Worm (Caenorhabditis elegans): ENCODE results near the gene klp-18.

Gene klp-18

ce11 chrIV:7072110-7072509, 32.1 kb downstream of the klp-18 start, which contains the start of gene srg-48:
srg-48 (plus strand) TSS chrIV:7072410.
- TF ChIP-seq duxl-1 (tag; optimal IDR thresholded peaks at IDR 0.05; ENCODE audit: poor library complexity) (no peak), pqm-1 (tag; optimal IDR thresholded peaks at IDR 0.05) (no peak), daf-12 (tag; optimal IDR thresholded peaks at IDR 0.05) (no peak), nhr-111 (GFP tag; optimal IDR thresholded peaks at IDR 0.05) (no peak), lin-29 (GFP tag; IDR thresholded peaks at IDR 0.05) (no peak), hmg-1.1 (GFP tag; IDR thresholded peaks at IDR 0.05) (no peak), ces-1 (GFP tag; optimal IDR thresholded peaks at IDR 0.05) (no peak), fkh-10 (GFP tag; optimal IDR thresholded peaks at IDR 0.05) (no peak), nhr-6 (tag; optimal IDR thresholded peaks at IDR 0.05) (no peak), hif-1 (tag; optimal IDR thresholded peaks at IDR 0.05) (no peak)

- TF ChIP-seq nhr-111 (GFP tag; optimal IDR thresholded peaks at IDR 0.05) (no peak), daf-12 (tag; optimal IDR thresholded peaks at IDR 0.05) (no peak), aha-1 (tag) (peak; percentile 33)
These were observed 35.1 kb downstream of the klp-18 start, which contains the start of gene srg-50 for ce11 chrIV:7075063-7075462. srg-50 (minus strand) TSS chrIV:7075163.

- TF ChIP-seq aha-1 (tag) (no peak), tag-97 (GFP tag; IDR thresholded peaks at IDR 0.05) (no peak)
These were observed 41.2 kb downstream of the klp-18 start, which contains the start of gene Y43B11AR.1 for ce11 chrIV:7081214-7081613. Y43B11AR.1 (plus strand) TSS chrIV:7081514.

DNA sequence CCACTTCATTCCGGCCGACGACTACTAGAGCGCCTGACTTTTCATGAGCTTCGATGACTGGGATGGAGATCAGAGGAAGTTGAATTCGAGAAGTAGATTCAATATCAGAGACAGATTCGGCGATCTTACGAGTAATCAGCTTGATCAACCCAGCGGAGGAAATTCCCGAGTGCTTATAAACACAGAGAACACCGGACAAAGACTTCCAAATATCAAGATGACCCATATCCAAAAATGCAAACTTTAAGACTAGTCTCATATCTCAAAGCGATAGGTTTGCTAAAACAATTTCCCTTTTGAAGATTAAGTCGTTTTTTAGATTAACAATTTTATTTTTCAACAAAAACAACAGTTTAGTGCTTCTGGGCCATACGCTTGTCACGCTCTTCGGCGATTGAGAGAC, 43.4 kb downstream of the klp-18 start, which contains the start of gene Y43B11AR.3:
Gene Y43B11AR.3 (minus strand): TSS at position 335 of the 403 bp plus-strand sequence.
- TF ChIP-seq nhr-111 (GFP tag; optimal IDR thresholded peaks at IDR 0.05) (no peak), dve-1 (tag; optimal IDR thresholded peaks at IDR 0.05; ENCODE audit: insufficient read depth) (no peak), mes-2 (tag; optimal IDR thresholded peaks at IDR 0.05; ENCODE audit: poor library complexity, severe bottlenecking) (peak; percentile 39), skn-1 (tag; optimal IDR thresholded peaks at IDR 0.05) (no peak), mxl-3 (GFP tag; optimal IDR thresholded peaks at IDR 0.05) (no peak), F49E8.2 (tag; optimal IDR thresholded peaks at IDR 0.05; ENCODE audit: borderline replicate concordance) (peak; percentile 95), ztf-7 (tag; optimal IDR thresholded peaks at IDR 0.05) (no peak), daf-16 (GFP tag; optimal IDR thresholded peaks at IDR 0.05) (no peak), daf-16 (tag; optimal IDR thresholded peaks at IDR 0.05) (no peak), arid-1 (GFP tag; conservative IDR thresholded peaks at IDR 0.05) (peak; percentile 75), gei-8 (GFP tag; optimal IDR thresholded peaks at IDR 0.05) (peak; percentile 17), ZK337.2 (GFP tag; IDR thresholded peaks at IDR 0.05) (no peak), dmd-9 (GFP tag; IDR thresholded peaks at IDR 0.05) (no peak), daf-12 (tag; optimal IDR thresholded peaks at IDR 0.05) (no peak), jun-1 (tag; optimal IDR thresholded peaks at IDR 0.05) (no peak), lin-29 (GFP tag; IDR thresholded peaks at IDR 0.05) (no peak), madf-5 (GFP tag; IDR thresholded peaks at IDR 0.05) (peak in 1 of 2 experiments; percentile 89; a peak in 2 of 4 replicates), snpc-1.2 (GFP tag; IDR thresholded peaks at IDR 0.05) (peak; percentile 94), fkh-10 (GFP tag; optimal IDR thresholded peaks at IDR 0.05) (no peak), nhr-76 (tag; optimal IDR thresholded peaks at IDR 0.05) (no peak), zag-1 (tag; optimal IDR thresholded peaks at IDR 0.05) (no peak), hmg-1.1 (GFP tag; IDR thresholded peaks at IDR 0.05) (no peak), F26F4.8 (GFP tag; conservative IDR thresholded peaks at IDR 0.05) (peak; percentile 35; the same call in 1 of the 2 replicates), nhr-237 (tag; optimal IDR thresholded peaks at IDR 0.05) (no peak), lin-13 (GFP tag; optimal IDR thresholded peaks at IDR 0.05) (no peak), daf-8 (GFP tag; IDR thresholded peaks at IDR 0.05) (no peak), php-3 (GFP tag; IDR thresholded peaks at IDR 0.05) (no peak), F37D6.2 (tag; optimal IDR thresholded peaks at IDR 0.05) (no peak), zip-11 (GFP tag; IDR thresholded peaks at IDR 0.05) (no peak), ZK546.5 (tag; optimal IDR thresholded peaks at IDR 0.05) (no peak), mxl-2 (GFP tag; conservative IDR thresholded peaks at IDR 0.05) (no peak), egl-27 (tag; optimal IDR thresholded peaks at IDR 0.05) (no peak), set-16 (GFP tag; IDR thresholded peaks at IDR 0.05) (no peak), pqm-1 (tag; optimal IDR thresholded peaks at IDR 0.05) (no peak), ceh-62 (tag; optimal IDR thresholded peaks at IDR 0.05) (no peak), Y105C5A.15 (GFP tag; IDR thresholded peaks at IDR 0.05) (peak; percentile 64; the same call in 1 of the 2 replicates), vab-7 (GFP tag; IDR thresholded peaks at IDR 0.05) (peak; percentile 54; the same call in 1 of the 2 replicates), aha-1 (tag) (no peak), rbr-2 (tag; optimal IDR thresholded peaks at IDR 0.05) (no peak)

Data from whole organism, L4 larva.